Worm (Caenorhabditis elegans) whole organism, young adult: Measurements from ENCODE around the gene R09E12.9.

ENCODE experiments used
- C17E4.6 ChIP-seq: fragments of 200-800 bp; sonication (Bioruptor generic); IDR thresholded peaks from 2 replicates; pipeline ENCODE4 v1.3.6; 2022; ENCODE audit warnings: missing genetic modification reagents, missing genetic modification characterization, missing compliant biosample characterization
- attf-3 ChIP-seq: fragments of 200-800 bp; sonication (Bioruptor generic); conservative IDR thresholded peaks from 2 replicates; pipeline ENCODE4 v1.3.6; 2022; ENCODE audit warnings: missing genetic modification reagents, missing genetic modification characterization, missing compliant biosample characterization
- ceh-91 ChIP-seq: fragments of 200-800 bp; sonication (Bioruptor generic); IDR thresholded peaks from 2 replicates; pipeline ENCODE4 v1.3.6; 2022; ENCODE audit warnings: missing genetic modification reagents, missing genetic modification characterization, missing compliant biosample characterization
- die-1 ChIP-seq: sonication (generic microtip); optimal IDR thresholded peaks from 2 replicates; lab custom pipeline; 2016; ENCODE audit warnings: missing genotype, mild to moderate bottlenecking, missing genetic modification characterization, missing compliant biosample characterization
- lir-1 ChIP-seq: fragments of 200-800 bp; sonication (Bioruptor generic); conservative IDR thresholded peaks from 2 replicates; pipeline ENCODE4 v1.3.6; 2022; ENCODE audit warnings: missing genetic modification reagents, missing genetic modification characterization, missing compliant biosample characterization
- nhr-179 ChIP-seq: sonication (generic microtip); optimal IDR thresholded peaks from 2 replicates; lab custom pipeline; 2016; ENCODE audit warnings: mild to moderate bottlenecking, missing genetic modification characterization, missing compliant biosample characterization
- snpc-1.3 ChIP-seq: sonication (generic microtip); optimal IDR thresholded peaks from 2 replicates; lab custom pipeline; 2017; ENCODE audit warnings: missing genetic modification characterization, mild to moderate bottlenecking, missing compliant biosample characterization, antibody characterized with exemption, moderate library complexity, missing genotype, missing genetic modification reagents; ENCODE audit not compliant: insufficient read depth
- snpc-4 ChIP-seq, 5 experiments: fragments of 150-350 bp in 1 of 5; sonication (generic microtip) in 4 of 5; optimal IDR thresholded peaks; 2 replicates each; lab custom pipeline; 2014 to 2018; ENCODE audit warnings: missing genetic modification characterization in 5 of 5, missing biosample characterization in 3 of 5, antibody characterized with exemption in 2 of 5, mild to moderate bottlenecking in 2 of 5, missing compliant biosample characterization in 2 of 5, missing genotype in 2 of 5, moderate library complexity in 2 of 5, missing genetic modification reagents in 1 of 5
- unc-130 ChIP-seq: sonication (generic microtip); optimal IDR thresholded peaks from 2 replicates; lab custom pipeline; 2016; ENCODE audit warnings: missing genetic modification reagents, missing genetic modification characterization, missing compliant biosample characterization
- ztf-25 ChIP-seq: fragments of 200-800 bp; sonication (Bioruptor generic); IDR thresholded peaks from 2 replicates; pipeline ENCODE4 v1.3.6; 2022; ENCODE audit warnings: missing genetic modification reagents, missing genetic modification characterization, missing compliant biosample characterization

DNA sequence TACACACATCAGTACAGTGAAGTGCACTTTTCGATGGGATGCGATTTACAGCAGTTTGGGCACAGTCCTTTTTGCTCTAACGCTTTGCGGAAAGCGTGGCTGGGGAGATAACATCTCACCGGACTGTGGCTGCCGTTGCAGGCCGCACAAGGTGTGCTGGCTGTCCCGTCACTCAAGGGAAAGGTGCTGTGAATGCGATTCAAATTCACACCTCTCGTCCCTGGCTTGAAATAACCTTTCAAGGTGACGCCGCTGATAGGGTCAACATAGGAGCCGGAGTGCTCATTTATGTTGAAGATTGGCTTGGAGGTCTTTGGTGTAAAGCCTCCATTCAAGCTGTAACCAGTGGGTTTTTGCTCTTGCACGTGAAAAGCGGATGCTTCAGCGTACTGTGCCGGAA is 16.7 kb downstream of the R09E12.9 start:
- no peak for TF ChIP-seq nhr-179 (tag; lab: Kevin White, UChicago)
- TF ChIP-seq attf-3 (GFP tag; lab: Robert Waterston, UW), result no peak
- no peak for TF ChIP-seq ceh-91
- TF ChIP-seq die-1, result no peak
- no peak for TF ChIP-seq C17E4.6 (GFP tag; lab: Robert Waterston, UW)
- no peak for TF ChIP-seq lir-1
- no peak for TF ChIP-seq snpc-1.3 (tag; lab: Kevin White, UChicago)
- no peak for TF ChIP-seq snpc-4 (GFP tag; optimal IDR thresholded peaks at IDR 0.05; lab: Kevin White, UChicago)
- TF ChIP-seq snpc-4 (tag; optimal IDR thresholded peaks at IDR 0.05; lab: Kevin White, UChicago), result no peak
- no peak for TF ChIP-seq unc-130 (GFP tag; lab: Kevin White, UChicago)
- no peak for TF ChIP-seq ztf-25 (GFP tag; lab: Robert Waterston, UW)
